Worm (Caenorhabditis elegans) whole organism, L3 larva: ENCODE results near the gene ctsa-1.1.

ENCODE experiments used
- ZK546.5 ChIP-seq: sonication (generic microtip); optimal IDR thresholded peaks from 2 replicates; lab custom pipeline; 2017; ENCODE audit warnings: missing biosample characterization, missing genetic modification characterization
- ceh-82 ChIP-seq: fragments of 150-350 bp; optimal IDR thresholded peaks from 2 replicates; lab custom pipeline; 2014; ENCODE audit warnings: missing biosample characterization, missing genetic modification characterization
- egl-27 ChIP-seq: sonication (generic microtip); optimal IDR thresholded peaks from 4 replicates; lab custom pipeline; 2017; ENCODE audit warnings: missing biosample characterization, missing genetic modification reagents, missing genetic modification characterization
- fkh-10 ChIP-seq: sonication (generic microtip); optimal IDR thresholded peaks from 2 replicates; lab custom pipeline; 2017; ENCODE audit warnings: missing biosample characterization, missing genetic modification reagents, missing genetic modification characterization
- fos-1 ChIP-seq: fragments of 150-350 bp; optimal IDR thresholded peaks from 2 replicates; lab custom pipeline; 2014; ENCODE audit warnings: missing biosample characterization, missing genetic modification characterization
- lin-39 ChIP-seq: fragments of 150-350 bp; optimal IDR thresholded peaks from 2 replicates; lab custom pipeline; 2018; ENCODE audit warnings: missing biosample characterization, missing genetic modification reagents, missing genetic modification characterization
- mdl-1 ChIP-seq: fragments of 150-350 bp; optimal IDR thresholded peaks from 2 replicates; lab custom pipeline; 2014; ENCODE audit warnings: missing biosample characterization, missing genetic modification characterization
- nhr-23 ChIP-seq: fragments of 150-350 bp; optimal IDR thresholded peaks from 2 replicates; lab custom pipeline; 2014; ENCODE audit warnings: missing biosample characterization, missing genetic modification reagents, missing genetic modification characterization
- nhr-25 ChIP-seq: sonication (generic microtip); optimal IDR thresholded peaks from 2 replicates; lab custom pipeline; 2017; ENCODE audit warnings: missing biosample characterization, missing genetic modification characterization
- tbx-2 ChIP-seq: sonication (generic microtip); optimal IDR thresholded peaks from 2 replicates; lab custom pipeline; 2016; ENCODE audit warnings: mild to moderate bottlenecking, missing genetic modification characterization, missing compliant biosample characterization
- zag-1 ChIP-seq: fragments of 150-350 bp; optimal IDR thresholded peaks from 2 replicates; lab custom pipeline; 2014; ENCODE audit warnings: missing biosample characterization, missing genetic modification characterization

DNA sequence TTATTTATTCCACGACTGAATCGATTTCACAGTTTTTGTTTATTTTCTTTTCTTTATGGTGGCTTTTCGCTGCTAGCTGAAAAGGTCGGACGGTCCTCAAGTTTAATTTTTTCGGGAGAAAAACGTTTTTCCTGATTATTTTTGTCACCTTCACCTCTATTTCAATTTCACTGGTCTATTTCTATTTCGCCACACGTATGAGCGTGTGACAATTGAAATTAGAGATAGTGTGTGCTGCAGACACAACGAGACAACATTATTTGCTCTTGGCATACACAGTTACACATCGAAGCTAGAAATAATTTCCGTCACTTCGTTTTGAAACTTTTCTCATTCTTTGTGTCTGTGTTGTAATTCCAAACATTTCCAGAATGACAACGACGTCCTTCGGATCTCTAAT lies 21.8 kb upstream of the ctsa-1.1 start, which contains the start of gene F41C3.8:
- TF ChIP-seq lin-39 (tag; lab: Kevin White, UChicago) (no peak), egl-27 (no peak), zag-1 (tag; lab: Kevin White, UChicago) (no peak), ZK546.5 (tag; lab: Kevin White, UChicago) (no peak), mdl-1 (tag; lab: Kevin White, UChicago) (no peak), fos-1 (tag; lab: Kevin White, UChicago) (no peak), tbx-2 (no peak), ceh-82 (tag; lab: Kevin White, UChicago) (no peak), nhr-23 (tag; lab: Kevin White, UChicago) (no peak), fkh-10 (GFP tag; lab: Kevin White, UChicago) (no peak), nhr-25 (no peak)
